Fruit fly (Drosophila melanogaster) Kc167 (cell line): ENCODE measurements around the gene Nha1.

ENCODE experiments used
- Myc ChIP-seq: fragments of >200 bp; optimal IDR thresholded peaks from 2 replicates; lab custom pipeline; 2017; ENCODE audit warnings: missing external identifiers
- Sin3A ChIP-seq: fragments of >200 bp; optimal IDR thresholded peaks from 2 replicates; lab custom pipeline; 2018; ENCODE audit warnings: missing external identifiers
- h ChIP-seq: fragments of >200 bp; optimal IDR thresholded peaks from 3 replicates; lab custom pipeline; 2018; ENCODE audit warnings: missing external identifiers
- insv ChIP-seq: fragments of >200 bp; optimal IDR thresholded peaks from 3 replicates; lab custom pipeline; 2018; ENCODE audit warnings: missing external identifiers
- psq ChIP-seq: fragments of >200 bp; optimal IDR thresholded peaks from 2 replicates; lab custom pipeline; 2017; ENCODE audit warnings: missing external identifiers
- ttk ChIP-seq: sonication (Bioruptor generic); optimal IDR thresholded peaks from 2 replicates; lab custom pipeline; 2017; ENCODE audit warnings: missing external identifiers

Nha1 gene

DNA sequence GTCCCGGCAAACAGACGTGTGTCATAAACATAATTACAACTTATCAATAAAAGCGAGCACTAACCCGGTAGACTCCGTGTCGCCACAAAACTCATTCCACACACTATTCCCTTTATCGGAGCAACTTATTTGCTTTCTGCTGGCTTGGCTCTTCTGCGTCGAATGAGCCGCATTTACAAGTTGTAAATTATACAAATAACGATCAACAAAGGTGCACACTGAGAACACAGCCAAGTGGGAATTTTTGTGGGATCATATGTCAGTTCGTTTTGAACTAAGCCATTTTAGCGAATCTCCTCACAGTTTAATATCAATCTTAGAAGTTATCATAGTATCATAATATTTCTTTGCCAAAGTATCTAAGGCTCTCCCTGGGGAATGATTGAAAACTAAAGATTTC is 51.8 kb downstream of the Nha1 start:
- TF ChIP-seq Myc (lab: Kevin White, UChicago) (no peak), Sin3A (no peak), ttk (lab: Kevin White, UChicago) (no peak), h (lab: Kevin White, UChicago) (no peak), psq (lab: Kevin White, UChicago) (no peak), insv (lab: Kevin White, UChicago) (no peak)

DNA sequence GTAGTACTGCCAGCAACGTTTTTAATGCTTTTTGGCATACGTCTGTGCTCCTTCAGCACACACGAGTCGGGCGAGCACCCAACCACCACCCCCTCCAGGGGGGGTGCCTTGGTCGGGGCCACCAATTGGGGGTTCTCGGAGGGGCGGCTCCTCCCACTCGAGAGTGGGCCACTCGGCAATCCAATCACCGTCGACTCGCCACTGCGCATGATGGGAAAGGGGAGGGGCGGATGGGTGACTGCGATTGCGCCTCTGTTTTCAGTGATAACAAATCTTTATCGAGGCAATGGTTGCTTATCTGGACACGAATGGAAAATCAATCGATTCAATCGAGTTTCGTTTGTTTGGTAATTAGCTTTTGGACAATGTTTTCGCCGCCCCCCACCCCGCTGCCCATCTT is 52.7 kb downstream of the Nha1 start:
- no peak for TF ChIP-seq insv (lab: Kevin White, UChicago)
- no peak for TF ChIP-seq psq (lab: Kevin White, UChicago)
- TF ChIP-seq Myc (lab: Kevin White, UChicago): no peak
- TF ChIP-seq h (lab: Kevin White, UChicago): no peak
- no peak for TF ChIP-seq Sin3A
- no peak for TF ChIP-seq ttk (lab: Kevin White, UChicago)
